Fruit fly (Drosophila melanogaster) whole organism, embryonic: Measurements from ENCODE around the gene CG17097.

Experiments
- Atf3 ChIP-seq: fragments of 200-800 bp; sonication (Bioruptor generic); optimal IDR thresholded peaks from 3 replicates; lab custom pipeline; 2016; ENCODE audit warnings: missing biosample characterization, missing genetic modification characterization
- Bgb ChIP-seq: fragments of 200-800 bp; sonication (Bioruptor generic); IDR thresholded peaks from 2 replicates; pipeline ENCODE4 v1.3.6; 2022; ENCODE audit warnings: missing biosample characterization, missing genetic modification characterization; ENCODE audit not compliant: partially characterized antibody
- CG10321 ChIP-seq: fragments of 200-800 bp; sonication (Bioruptor generic); IDR thresholded peaks from 2 replicates; pipeline ENCODE4 v1.3.6; 2022; ENCODE audit warnings: missing biosample characterization, missing genetic modification characterization
- CG10366 ChIP-seq: fragments of 200-800 bp; sonication (Bioruptor generic); IDR thresholded peaks from 2 replicates; pipeline ENCODE4 v1.3.6; 2022; ENCODE audit warnings: missing biosample characterization, missing genetic modification characterization
- CG10543 ChIP-seq: fragments of 200-800 bp; sonication (Bioruptor generic); optimal IDR thresholded peaks from 3 replicates; lab custom pipeline; 2017; ENCODE audit warnings: missing biosample characterization, mild to moderate bottlenecking, missing genetic modification characterization, moderate library complexity
- CG11723 ChIP-seq: fragments of 200-800 bp; sonication (Bioruptor generic); optimal IDR thresholded peaks from 2 replicates; lab custom pipeline; 2017; ENCODE audit warnings: missing biosample characterization, mild to moderate bottlenecking, missing genetic modification characterization
- CG12155 ChIP-seq: fragments of 200-800 bp; sonication (Bioruptor generic); optimal IDR thresholded peaks from 3 replicates; lab custom pipeline; 2016; ENCODE audit warnings: missing biosample characterization, missing genetic modification characterization
- CG12744 ChIP-seq: fragments of 200-800 bp; sonication (Bioruptor generic); optimal IDR thresholded peaks from 2 replicates; lab custom pipeline; 2016; ENCODE audit warnings: missing biosample characterization, missing genetic modification characterization
- CG12769 ChIP-seq: fragments of 200-800 bp; sonication (Bioruptor generic); optimal IDR thresholded peaks from 2 replicates; lab custom pipeline; 2019; ENCODE audit warnings: missing biosample characterization, mild to moderate bottlenecking, missing genetic modification characterization, moderate library complexity
- CG14014 ChIP-seq: fragments of 200-800 bp; sonication (Bioruptor generic); IDR thresholded peaks from 2 replicates; pipeline ENCODE4 v1.3.6; 2022; ENCODE audit warnings: missing biosample characterization, missing genetic modification characterization
- CG14441 ChIP-seq: fragments of 200-800 bp; sonication (Bioruptor generic); IDR thresholded peaks from 2 replicates; pipeline ENCODE4 v1.3.6; 2022; ENCODE audit warnings: missing biosample characterization, missing genetic modification characterization
- CG17361 ChIP-seq: fragments of 200-800 bp; sonication (Bioruptor generic); IDR thresholded peaks from 3 replicates; pipeline ENCODE4 v1.3.6; 2022; ENCODE audit warnings: missing biosample characterization, missing genetic modification characterization
- CG33557 ChIP-seq: fragments of 200-800 bp; sonication (Bioruptor generic); optimal IDR thresholded peaks from 2 replicates; lab custom pipeline; 2019; ENCODE audit warnings: missing biosample characterization, mild to moderate bottlenecking, missing genetic modification characterization, moderate library complexity
- CG3407 ChIP-seq: fragments of 200-800 bp; sonication (Bioruptor generic); optimal IDR thresholded peaks from 2 replicates; lab custom pipeline; 2018; ENCODE audit warnings: missing biosample characterization, mild to moderate bottlenecking, missing genetic modification characterization
- CG4424 ChIP-seq: fragments of 200-800 bp; sonication (Bioruptor generic); optimal IDR thresholded peaks from 3 replicates; lab custom pipeline; 2016; ENCODE audit warnings: missing biosample characterization, missing genetic modification characterization
- CG6791 ChIP-seq: fragments of 200-800 bp; sonication (Bioruptor generic); IDR thresholded peaks from 3 replicates; pipeline ENCODE4 v1.3.6; 2022; ENCODE audit warnings: missing biosample characterization, missing genetic modification characterization; ENCODE audit not compliant: partially characterized antibody
- CG7839 ChIP-seq: fragments of 200-800 bp; sonication (Bioruptor generic); optimal IDR thresholded peaks from 3 replicates; lab custom pipeline; 2018; ENCODE audit warnings: missing biosample characterization, mild to moderate bottlenecking, missing genetic modification characterization, moderate library complexity
- CG7987 ChIP-seq: fragments of 200-800 bp; sonication (Bioruptor generic); optimal IDR thresholded peaks from 2 replicates; lab custom pipeline; 2018; ENCODE audit warnings: missing biosample characterization, mild to moderate bottlenecking, missing genetic modification characterization, moderate library complexity
- E2f2 ChIP-seq: fragments of 200-800 bp; sonication (Bioruptor generic); IDR thresholded peaks from 2 replicates; pipeline ENCODE4 v1.3.6; 2022; ENCODE audit warnings: missing biosample characterization, missing genetic modification characterization
- Eip74EF ChIP-seq, 2 experiments: fragments of 200-800 bp in 1 of 2; fragments of >200 bp in 1 of 2; sonication (Bioruptor generic) in 1 of 2; optimal IDR thresholded peaks; 2 replicates each; lab custom pipeline; 2017 to 2019; ENCODE audit warnings: missing biosample characterization in 2 of 2, missing genetic modification characterization in 2 of 2, mild to moderate bottlenecking in 1 of 2, moderate library complexity in 1 of 2
- Fer2 ChIP-seq: fragments of 200-800 bp; sonication (Bioruptor generic); optimal IDR thresholded peaks from 2 replicates; lab custom pipeline; 2018; ENCODE audit warnings: missing biosample characterization, mild to moderate bottlenecking, missing genetic modification characterization, moderate library complexity
- Fer3 ChIP-seq: fragments of 200-800 bp; sonication (Bioruptor generic); optimal IDR thresholded peaks from 2 replicates; lab custom pipeline; 2018; ENCODE audit warnings: missing biosample characterization, mild to moderate bottlenecking, missing genetic modification characterization, moderate library complexity
- Gsc ChIP-seq: fragments of 200-800 bp; sonication (Bioruptor generic); IDR thresholded peaks from 2 replicates; pipeline ENCODE4 v1.3.6; 2022; ENCODE audit warnings: missing biosample characterization, missing genetic modification characterization
- Gug ChIP-seq: fragments of 200-800 bp; sonication (Bioruptor generic); IDR thresholded peaks from 4 replicates; pipeline ENCODE4 v1.3.6; 2022; ENCODE audit warnings: missing biosample characterization, missing genetic modification characterization
- Hmr ChIP-seq: fragments of 200-800 bp; sonication (Bioruptor generic); optimal IDR thresholded peaks from 3 replicates; lab custom pipeline; 2017; ENCODE audit warnings: mild to moderate bottlenecking, missing biosample characterization, missing genetic modification reagents, missing genetic modification characterization
- Hsf ChIP-seq: fragments of 200-800 bp; sonication (Bioruptor generic); optimal IDR thresholded peaks from 3 replicates; lab custom pipeline; 2016; ENCODE audit warnings: missing biosample characterization, missing genetic modification characterization
- NfI ChIP-seq: fragments of 200-800 bp; sonication (Bioruptor generic); optimal IDR thresholded peaks from 3 replicates; lab custom pipeline; 2018; ENCODE audit warnings: missing biosample characterization, mild to moderate bottlenecking, missing genetic modification characterization, moderate library complexity
- Pdp1 ChIP-seq, 2 experiments: fragments of 200-800 bp; sonication (Bioruptor generic); optimal IDR thresholded peaks; 3 replicates each; lab custom pipeline; 2016; ENCODE audit warnings: missing biosample characterization in 2 of 2, missing genetic modification characterization in 2 of 2, mild to moderate bottlenecking in 1 of 2, moderate library complexity in 1 of 2
- Rx ChIP-seq: fragments of 200-800 bp; sonication (Bioruptor generic); IDR thresholded peaks from 2 replicates; pipeline ENCODE4 v1.3.6; 2022; ENCODE audit warnings: missing biosample characterization, missing genetic modification characterization
- Sox102F ChIP-seq: fragments of 200-800 bp; sonication (Bioruptor generic); optimal IDR thresholded peaks from 2 replicates; lab custom pipeline; 2018; ENCODE audit warnings: missing biosample characterization, mild to moderate bottlenecking, missing genetic modification characterization, moderate library complexity
- Vsx1 ChIP-seq: fragments of 200-800 bp; sonication (Bioruptor generic); optimal IDR thresholded peaks from 2 replicates; lab custom pipeline; 2017; ENCODE audit warnings: missing biosample characterization, mild to moderate bottlenecking, missing genetic modification characterization, missing genetic modification reagents
- Xrp1 ChIP-seq: fragments of 200-800 bp; sonication (Bioruptor generic); IDR thresholded peaks from 2 replicates; pipeline ENCODE4 v1.3.6; 2022; ENCODE audit warnings: missing biosample characterization, missing genetic modification characterization
- ash1 ChIP-seq: fragments of 200-800 bp; sonication (Bioruptor generic); optimal IDR thresholded peaks from 2 replicates; lab custom pipeline; 2018; ENCODE audit warnings: missing biosample characterization, mild to moderate bottlenecking, missing genetic modification characterization
- bbx ChIP-seq: fragments of 200-800 bp; sonication (Bioruptor generic); IDR thresholded peaks from 2 replicates; pipeline ENCODE4 v1.3.6; 2022; ENCODE audit warnings: missing biosample characterization, missing genetic modification characterization; ENCODE audit not compliant: partially characterized antibody
- chif ChIP-seq, 2 experiments: fragments of 200-800 bp; sonication (Bioruptor generic); optimal IDR thresholded peaks; 3 replicates each; lab custom pipeline; 2016; ENCODE audit warnings: missing biosample characterization in 2 of 2, missing genetic modification characterization in 2 of 2
- dpn ChIP-seq, 2 experiments: fragments of 200-800 bp; sonication (Bioruptor generic); optimal IDR thresholded peaks; 3 replicates each; lab custom pipeline; 2016; ENCODE audit warnings: missing biosample characterization in 2 of 2, missing genetic modification characterization in 2 of 2
- emc ChIP-seq: fragments of 200-800 bp; sonication (Bioruptor generic); optimal IDR thresholded peaks from 2 replicates; lab custom pipeline; 2016; ENCODE audit warnings: missing biosample characterization, missing genetic modification characterization
- fd3F ChIP-seq: fragments of 200-800 bp; sonication (Bioruptor generic); optimal IDR thresholded peaks from 2 replicates; lab custom pipeline; 2018; ENCODE audit warnings: missing biosample characterization, mild to moderate bottlenecking, missing genetic modification characterization, moderate library complexity
- gsb ChIP-seq: fragments of 200-800 bp; sonication (Bioruptor generic); IDR thresholded peaks from 2 replicates; pipeline ENCODE4 v1.3.6; 2022; ENCODE audit warnings: missing biosample characterization, missing genetic modification characterization
- ham ChIP-seq: fragments of 200-800 bp; sonication (Bioruptor generic); IDR thresholded peaks from 2 replicates; pipeline ENCODE4 v1.3.6; 2022; ENCODE audit warnings: missing biosample characterization, missing genetic modification characterization
- kni ChIP-seq: fragments of 200-800 bp; sonication (Bioruptor generic); optimal IDR thresholded peaks from 3 replicates; lab custom pipeline; 2017; ENCODE audit warnings: mild to moderate bottlenecking, missing biosample characterization, missing genetic modification reagents, missing genetic modification characterization
- nerfin-1 ChIP-seq: fragments of 200-800 bp; sonication (Bioruptor generic); optimal IDR thresholded peaks from 3 replicates; lab custom pipeline; 2019; ENCODE audit warnings: missing biosample characterization, mild to moderate bottlenecking, missing genetic modification characterization, moderate library complexity
- nerfin-2 ChIP-seq: fragments of 200-800 bp; sonication (Bioruptor generic); IDR thresholded peaks from 2 replicates; pipeline ENCODE4 v1.3.6; 2022; ENCODE audit warnings: missing biosample characterization, missing genetic modification characterization; ENCODE audit not compliant: partially characterized antibody
- odd ChIP-seq: fragments of 200-800 bp; sonication (Bioruptor generic); optimal IDR thresholded peaks from 2 replicates; lab custom pipeline; 2017; ENCODE audit warnings: missing biosample characterization, mild to moderate bottlenecking, missing genetic modification characterization
- pfk ChIP-seq: fragments of 200-800 bp; sonication (Bioruptor generic); optimal IDR thresholded peaks from 2 replicates; lab custom pipeline; 2018; ENCODE audit warnings: missing biosample characterization, mild to moderate bottlenecking, missing genetic modification characterization, moderate library complexity
- slbo ChIP-seq: fragments of 200-800 bp; sonication (Bioruptor generic); IDR thresholded peaks from 2 replicates; pipeline ENCODE4 v1.3.6; 2022; ENCODE audit warnings: missing biosample characterization, missing genetic modification characterization
- slou ChIP-seq: fragments of 200-800 bp; sonication (Bioruptor generic); optimal IDR thresholded peaks from 3 replicates; lab custom pipeline; 2016; ENCODE audit warnings: missing biosample characterization, missing genetic modification characterization
- ssp ChIP-seq: fragments of 200-800 bp; sonication (Bioruptor generic); IDR thresholded peaks from 2 replicates; pipeline ENCODE4 v1.3.6; 2022; ENCODE audit warnings: missing biosample characterization, missing genetic modification characterization
- tgo ChIP-seq: fragments of 200-800 bp; sonication (Bioruptor generic); IDR thresholded peaks from 3 replicates; pipeline ENCODE4 v1.3.6; 2022; ENCODE audit warnings: missing biosample characterization, missing genetic modification characterization
- toy ChIP-seq: fragments of 200-800 bp; sonication (Bioruptor generic); IDR thresholded peaks from 2 replicates; pipeline ENCODE4 v1.3.6; 2022; ENCODE audit warnings: missing biosample characterization, missing genetic modification characterization

The CG17097 gene

DNA sequence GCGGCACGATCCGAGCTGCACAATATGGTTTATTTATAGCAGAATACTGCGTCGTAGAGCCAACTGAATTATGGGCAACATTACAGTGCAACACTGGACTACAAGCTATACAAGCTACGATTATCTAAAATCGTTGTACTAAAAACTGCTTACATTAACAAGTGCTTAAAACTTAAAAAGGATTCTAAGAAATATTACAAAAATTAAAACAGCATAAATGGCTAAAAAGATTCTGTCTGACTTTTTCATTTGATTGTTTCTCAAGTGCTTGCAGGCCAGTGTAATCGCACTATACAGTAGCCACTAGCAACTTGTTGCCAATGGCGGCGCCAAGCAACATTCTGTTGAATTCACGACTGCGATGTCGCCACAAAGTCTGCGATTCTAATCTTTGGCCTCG lies 29.4 kb upstream of the CG17097 start (continued):
- TF ChIP-seq pfk (GFP tag; lab: Kevin White, UChicago) (no peak), bbx (no peak), CG12769 (tag; lab: Kevin White, UChicago) (peak; percentile 48), CG12744 (GFP tag; lab: Kevin White, UChicago) (no peak), ash1 (no peak), CG7987 (no peak), nerfin-2 (GFP tag; lab: Robert Waterston, UW) (no peak), gsb (GFP tag; lab: Robert Waterston, UW) (peak; percentile 65), odd (GFP tag; lab: Kevin White, UChicago) (peak; percentile 13), kni (GFP tag; lab: Kevin White, UChicago) (no peak), Fer3 (tag; lab: Kevin White, UChicago) (peak; percentile 59), CG33557 (no peak), ham (GFP tag; lab: Robert Waterston, UW) (no peak), emc (GFP tag; lab: Kevin White, UChicago) (no peak), CG7839 (tag; lab: Kevin White, UChicago) (peak; percentile 81), slbo (GFP tag; lab: Robert Waterston, UW) (peak; percentile 61), Bgb (GFP tag; lab: Robert Waterston, UW) (no peak), CG14014 (peak; percentile 46; the same call in 1 of the 2 replicates), Vsx1 (no peak), CG3407 (peak; percentile 72), Gsc (GFP tag; lab: Robert Waterston, UW) (peak; percentile 28; the same call in 1 of the 2 replicates), CG11723 (peak; percentile 19), Rx (GFP tag; lab: Robert Waterston, UW) (peak; percentile 67), CG12155 (GFP tag; lab: Kevin White, UChicago) (peak; percentile 38), Xrp1 (GFP tag; lab: Robert Waterston, UW) (peak; percentile 90), E2f2 (peak; percentile 67; the same call in 1 of the 2 replicates), tgo (peak; percentile 82), toy (GFP tag; lab: Robert Waterston, UW) (no peak), CG14441 (GFP tag; lab: Robert Waterston, UW) (peak; percentile 81), Hsf (GFP tag; lab: Kevin White, UChicago) (peak; percentile 75), NfI (GFP tag; lab: Kevin White, UChicago) (peak; percentile 53), Sox102F (GFP tag; lab: Kevin White, UChicago) (peak; percentile 84), Pdp1 (GFP tag; optimal IDR thresholded peaks at IDR 0.05; lab: Kevin White, UChicago) (peak; percentile 32 to 67), Atf3 (GFP tag; lab: Kevin White, UChicago) (peak; percentile 54), Hmr (peak; percentile 44), slou (GFP tag; lab: Kevin White, UChicago) (peak; percentile 7), Gug (GFP tag; lab: Robert Waterston, UW) (peak; percentile 50; the same call in 3 of the 4 replicates), dpn (GFP tag; optimal IDR thresholded peaks at IDR 0.05; lab: Kevin White, UChicago) (peak; percentile 62 to 77), chif (GFP tag; optimal IDR thresholded peaks at IDR 0.05; lab: Kevin White, UChicago) (peak; percentile 72 to 76), CG6791 (GFP tag; lab: Robert Waterston, UW) (no peak), CG10543 (no peak), CG10366 (GFP tag; lab: Robert Waterston, UW) (peak; percentile 83), Eip74EF (GFP tag; optimal IDR thresholded peaks at IDR 0.05; lab: Kevin White, UChicago) (peak in 1 of 2 experiments; percentile 63), CG4424 (GFP tag; lab: Kevin White, UChicago) (peak; percentile 67), CG17361 (GFP tag; lab: Robert Waterston, UW) (peak; percentile 80), ssp (peak; percentile 49), fd3F (GFP tag; lab: Kevin White, UChicago) (peak; percentile 21), Fer2 (tag; lab: Kevin White, UChicago) (no peak), nerfin-1 (tag; lab: Kevin White, UChicago) (peak; percentile 32), CG10321 (GFP tag; lab: Robert Waterston, UW) (peak; percentile 12; the same call in 1 of the 2 replicates)
